Fruit fly (Drosophila melanogaster): ENCODE data around the gene CG1271.
A peak's percentile ranks its signal among the peaks of the same experiment; 100 is the strongest.

CG1271 gene

DNA sequence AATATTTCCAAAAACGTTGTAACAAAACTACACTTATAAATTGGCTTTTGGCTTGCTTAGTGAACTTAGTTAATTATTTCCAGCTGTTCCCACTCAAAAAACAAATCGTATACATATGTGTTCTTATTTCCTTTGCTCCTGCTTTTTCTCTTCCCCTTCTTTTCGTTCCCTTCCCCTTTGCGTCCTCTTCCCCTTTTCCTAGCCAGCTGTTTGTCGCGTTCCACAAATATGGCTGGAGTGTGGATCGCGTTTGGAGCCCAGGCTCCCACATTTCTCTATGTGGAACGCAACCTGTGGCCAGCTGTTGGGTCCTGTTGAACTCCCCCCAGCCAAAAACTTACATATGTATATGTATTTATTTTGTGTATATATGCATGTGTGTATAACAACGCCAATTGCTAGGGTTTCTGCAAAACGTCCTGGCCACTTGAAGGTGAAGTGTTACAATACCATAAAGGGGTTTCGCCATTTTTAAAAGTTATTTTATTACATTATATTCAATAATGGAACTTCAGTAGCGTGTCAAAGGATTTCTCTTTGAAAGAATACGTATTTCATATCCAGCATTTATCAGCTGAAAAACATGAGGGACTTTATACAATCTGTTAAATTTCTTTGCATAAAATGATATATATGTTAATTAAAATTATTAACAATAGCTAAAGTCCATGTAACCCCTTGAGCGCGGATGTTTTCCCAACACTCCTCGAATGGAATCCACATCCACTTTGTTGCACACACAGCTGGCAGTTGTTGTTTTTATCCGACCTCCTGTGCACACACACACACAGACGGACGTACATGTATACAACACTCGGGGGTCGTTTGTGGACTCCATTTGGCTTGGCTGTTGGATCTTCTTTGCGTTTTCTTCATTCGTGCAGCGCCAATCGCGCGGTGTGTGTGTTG lies 19.6 kb downstream of the CG1271 start (continued):
- TF ChIP-seq pros (GFP tag; optimal IDR thresholded peaks at IDR 0.05) (peak; percentile 61), YL-1 (GFP tag; optimal IDR thresholded peaks at IDR 0.05) (no peak), ewg (GFP tag; optimal IDR thresholded peaks at IDR 0.05) (no peak), eve (GFP tag; optimal IDR thresholded peaks at IDR 0.05) (no peak), CG10654 (GFP tag; optimal IDR thresholded peaks at IDR 0.05) (no peak), Lim3 (GFP tag; IDR thresholded peaks at IDR 0.05) (no peak), pan (optimal IDR thresholded peaks at IDR 0.05) (no peak), pan (GFP tag; optimal IDR thresholded peaks at IDR 0.05 in 1 of 2, IDR thresholded peaks at IDR 0.05 in 1 of 2) (no peak), hb (GFP tag; IDR thresholded peaks at IDR 0.05; ENCODE audit: partially characterized antibody) (no peak), fd3F (GFP tag; optimal IDR thresholded peaks at IDR 0.05) (no peak), dpn (GFP tag; optimal IDR thresholded peaks at IDR 0.05) (no peak), ind (GFP tag; optimal IDR thresholded peaks at IDR 0.05) (no peak), Hey (tag; optimal IDR thresholded peaks at IDR 0.05) (no peak), MESR4 (GFP tag; optimal IDR thresholded peaks at IDR 0.05) (no peak), phol (tag; optimal IDR thresholded peaks at IDR 0.05) (peak; percentile 36), CG17802 (tag; optimal IDR thresholded peaks at IDR 0.05) (no peak), Dek (tag; optimal IDR thresholded peaks at IDR 0.05) (no peak), fru (optimal IDR thresholded peaks at IDR 0.05) (no peak), CG18262 (tag; optimal IDR thresholded peaks at IDR 0.05) (peak; percentile 4), NfI (GFP tag; optimal IDR thresholded peaks at IDR 0.05) (no peak), pita (GFP tag; optimal IDR thresholded peaks at IDR 0.05) (no peak), sqz (GFP tag; optimal IDR thresholded peaks at IDR 0.05) (no peak), stwl (tag; optimal IDR thresholded peaks at IDR 0.05) (no peak), Fer1 (GFP tag; optimal IDR thresholded peaks at IDR 0.05) (peak; percentile 18), bowl (GFP tag; IDR thresholded peaks at IDR 0.05) (no peak), CG10543 (GFP tag; optimal IDR thresholded peaks at IDR 0.05) (peak; percentile 15), tna (GFP tag; IDR thresholded peaks at IDR 0.05; ENCODE audit: partially characterized antibody) (0 out of 2 replicates have a peak, but pooled peaks have one; percentile 8), CG11085 (GFP tag; IDR thresholded peaks at IDR 0.05) (no peak), wor (GFP tag; IDR thresholded peaks at IDR 0.05) (no peak), tin (GFP tag; optimal IDR thresholded peaks at IDR 0.05) (no peak), CG4820 (GFP tag; optimal IDR thresholded peaks at IDR 0.05) (no peak), dimm (GFP tag; IDR thresholded peaks at IDR 0.05) (no peak), Dll (GFP tag; IDR thresholded peaks at IDR 0.05; ENCODE audit: partially characterized antibody) (no peak), CG17829 (tag; optimal IDR thresholded peaks at IDR 0.05) (no peak), Dfd (GFP tag; optimal IDR thresholded peaks at IDR 0.05) (no peak), sens (GFP tag) (peak; percentile 62)

- TF ChIP-seq CG6813 (GFP tag; optimal IDR thresholded peaks at IDR 0.05) (peak; percentile 9), CG9727 (GFP tag; optimal IDR thresholded peaks at IDR 0.05) (peak; percentile 25), CG18599 (GFP tag; optimal IDR thresholded peaks at IDR 0.05) (peak; percentile 17), CG1603 (tag; optimal IDR thresholded peaks at IDR 0.05) (peak; percentile 19), slbo (GFP tag; IDR thresholded peaks at IDR 0.05) (0 out of 2 replicates have a peak, but pooled peaks have one; percentile 31), cwo (GFP tag; optimal IDR thresholded peaks at IDR 0.05) (no peak), pros (GFP tag; optimal IDR thresholded peaks at IDR 0.05) (peak; percentile 49), nom (GFP tag; optimal IDR thresholded peaks at IDR 0.05) (peak; percentile 0), CG17328 (GFP tag; IDR thresholded peaks at IDR 0.05) (0 out of 2 replicates have a peak, but pooled peaks have one; percentile 20), dmrt11E (tag; optimal IDR thresholded peaks at IDR 0.05) (peak; percentile 20), Hr39 (optimal IDR thresholded peaks at IDR 0.05) (no peak), Dbx (GFP tag; IDR thresholded peaks at IDR 0.05) (0 out of 3 replicates have a peak, but pooled peaks have one; percentile 7), row (GFP tag; IDR thresholded peaks at IDR 0.05) (peak; percentile 53), ara (GFP tag; IDR thresholded peaks at IDR 0.05) (peak; percentile 27; the same call in 1 of the 2 replicates), CG1832 (GFP tag; optimal IDR thresholded peaks at IDR 0.05) (peak; percentile 20), chn (GFP tag; optimal IDR thresholded peaks at IDR 0.05) (peak; percentile 22)
Measured at dm6 chr3L:3073460-3073859, 21.1 kb downstream of the CG1271 start.
